Fruit fly (Drosophila melanogaster) whole organism, embryonic: ENCODE measurements around the gene hng2.

ENCODE experiments used
- Blimp-1 ChIP-seq: fragments of 200-800 bp; sonication (Bioruptor generic); optimal IDR thresholded peaks from 3 replicates; lab custom pipeline; 2018; ENCODE audit warnings: missing biosample characterization, missing genetic modification characterization, mild to moderate bottlenecking, moderate library complexity, missing genetic modification reagents
- CG12391 ChIP-seq: fragments of 200-800 bp; sonication (Bioruptor generic); optimal IDR thresholded peaks from 3 replicates; lab custom pipeline; 2018; ENCODE audit warnings: missing biosample characterization, mild to moderate bottlenecking, missing genetic modification characterization, moderate library complexity
- CG13287 ChIP-seq: fragments of 200-800 bp; sonication (Bioruptor generic); IDR thresholded peaks from 2 replicates; pipeline ENCODE4 v1.3.6; 2022; ENCODE audit warnings: missing biosample characterization, missing genetic modification characterization; ENCODE audit not compliant: partially characterized antibody
- CG13894 ChIP-seq: fragments of 200-800 bp; sonication (Bioruptor generic); optimal IDR thresholded peaks from 3 replicates; lab custom pipeline; 2018; ENCODE audit warnings: missing biosample characterization, mild to moderate bottlenecking, missing genetic modification characterization, moderate library complexity
- CG15269 ChIP-seq: fragments of 200-800 bp; sonication (Bioruptor generic); optimal IDR thresholded peaks from 2 replicates; lab custom pipeline; 2018; ENCODE audit warnings: missing biosample characterization, mild to moderate bottlenecking, missing genetic modification characterization, moderate library complexity
- CG16813 ChIP-seq: fragments of 200-800 bp; sonication (Bioruptor generic); IDR thresholded peaks from 3 replicates; pipeline ENCODE4 v1.3.6; 2022; ENCODE audit warnings: missing biosample characterization, missing genetic modification characterization; ENCODE audit not compliant: partially characterized antibody
- CG2129 ChIP-seq: fragments of 200-800 bp; sonication (Bioruptor generic); IDR thresholded peaks from 2 replicates; pipeline ENCODE4 v1.3.6; 2022; ENCODE audit warnings: missing biosample characterization, missing genetic modification characterization; ENCODE audit not compliant: partially characterized antibody
- CG8290 ChIP-seq, 3 experiments: fragments of 200-800 bp; sonication (Bioruptor generic); optimal IDR thresholded peaks; 2 replicates each; lab custom pipeline; 2016 to 2019; ENCODE audit warnings: missing biosample characterization in 3 of 3, missing genetic modification characterization in 3 of 3, mild to moderate bottlenecking in 2 of 3, moderate library complexity in 1 of 3
- Drgx ChIP-seq: fragments of 200-800 bp; sonication (Bioruptor generic); IDR thresholded peaks from 2 replicates; pipeline ENCODE4 v1.3.6; 2022; ENCODE audit warnings: missing biosample characterization, missing genetic modification characterization
- Ets65A ChIP-seq: fragments of 200-800 bp; sonication (Bioruptor generic); peaks from one replicate; lab custom pipeline; 2016; ENCODE audit warnings: missing biosample characterization, missing genetic modification characterization
- Gug ChIP-seq: fragments of 200-800 bp; sonication (Bioruptor generic); IDR thresholded peaks from 4 replicates; pipeline ENCODE4 v1.3.6; 2022; ENCODE audit warnings: missing biosample characterization, missing genetic modification characterization
- HLHmδ ChIP-seq: fragments of 200-800 bp; sonication (Bioruptor generic); optimal IDR thresholded peaks from 2 replicates; lab custom pipeline; 2018; ENCODE audit warnings: missing biosample characterization, mild to moderate bottlenecking, missing genetic modification characterization, moderate library complexity
- Hr51 ChIP-seq, 2 experiments: fragments of 200-800 bp; sonication (Bioruptor generic); optimal IDR thresholded peaks; 2 replicates in 1 of 2; 3 replicates in 1 of 2; lab custom pipeline; 2016 to 2018; ENCODE audit warnings: missing biosample characterization in 2 of 2, missing genetic modification characterization in 2 of 2, mild to moderate bottlenecking in 1 of 2, moderate library complexity in 1 of 2
- Hr78 ChIP-seq, 2 experiments: fragments of 200-800 bp in 1 of 2; fragments of >200 bp in 1 of 2; sonication (Bioruptor generic) in 1 of 2; optimal IDR thresholded peaks; 2 replicates each; lab custom pipeline; 2017 to 2019; ENCODE audit warnings: missing biosample characterization in 2 of 2, missing genetic modification characterization in 2 of 2, mild to moderate bottlenecking in 1 of 2, moderate library complexity in 1 of 2
- Pdp1 ChIP-seq, 2 experiments: fragments of 200-800 bp; sonication (Bioruptor generic); optimal IDR thresholded peaks; 3 replicates each; lab custom pipeline; 2016; ENCODE audit warnings: missing biosample characterization in 2 of 2, missing genetic modification characterization in 2 of 2, mild to moderate bottlenecking in 1 of 2, moderate library complexity in 1 of 2
- bsh ChIP-seq, 2 experiments: fragments of 200-800 bp; sonication (Bioruptor generic); optimal IDR thresholded peaks; 2 replicates each; lab custom pipeline; 2017 to 2018; ENCODE audit warnings: mild to moderate bottlenecking in 2 of 2, missing biosample characterization in 2 of 2, missing genetic modification characterization in 2 of 2, moderate library complexity in 1 of 2
- cad ChIP-seq: fragments of >200 bp; optimal IDR thresholded peaks from 2 replicates; lab custom pipeline; 2017; ENCODE audit warnings: missing biosample characterization, missing genetic modification characterization
- cg ChIP-seq: fragments of 200-800 bp; sonication (Bioruptor generic); optimal IDR thresholded peaks from 3 replicates; lab custom pipeline; 2019; ENCODE audit warnings: missing biosample characterization, mild to moderate bottlenecking, missing genetic modification characterization, moderate library complexity
- chinmo ChIP-seq: fragments of 200-800 bp; sonication (Bioruptor generic); IDR thresholded peaks from 4 replicates; pipeline ENCODE4 v1.3.6; 2022; ENCODE audit warnings: missing biosample characterization, missing genetic modification characterization; ENCODE audit not compliant: partially characterized antibody
- corto ChIP-seq: fragments of 200-800 bp; sonication (Bioruptor generic); optimal IDR thresholded peaks from 2 replicates; lab custom pipeline; 2016; ENCODE audit warnings: missing biosample characterization, mild to moderate bottlenecking, missing genetic modification characterization, moderate library complexity
- crc ChIP-seq: fragments of 200-800 bp; sonication (Bioruptor generic); optimal IDR thresholded peaks from 2 replicates; lab custom pipeline; 2016; ENCODE audit warnings: missing biosample characterization, missing genetic modification characterization
- crol ChIP-seq: fragments of 200-800 bp; sonication (Bioruptor generic); IDR thresholded peaks from 2 replicates; pipeline ENCODE4 v1.3.6; 2022; ENCODE audit warnings: missing biosample characterization, missing genetic modification characterization
- dpn ChIP-seq, 2 experiments: fragments of 200-800 bp; sonication (Bioruptor generic); optimal IDR thresholded peaks; 3 replicates each; lab custom pipeline; 2016; ENCODE audit warnings: missing biosample characterization in 2 of 2, missing genetic modification characterization in 2 of 2
- gcm ChIP-seq: fragments of 200-800 bp; sonication (Bioruptor generic); optimal IDR thresholded peaks from 2 replicates; lab custom pipeline; 2019; ENCODE audit warnings: missing biosample characterization, mild to moderate bottlenecking, missing genetic modification characterization, moderate library complexity
- gem ChIP-seq: fragments of 200-800 bp; sonication (Bioruptor generic); optimal IDR thresholded peaks from 2 replicates; lab custom pipeline; 2019; ENCODE audit warnings: missing biosample characterization, mild to moderate bottlenecking, missing genetic modification characterization, moderate library complexity
- grau ChIP-seq: fragments of 200-800 bp; optimal IDR thresholded peaks from 3 replicates; lab custom pipeline; 2019; ENCODE audit warnings: missing biosample characterization, mild to moderate bottlenecking, missing genetic modification characterization, moderate library complexity
- grn ChIP-seq: fragments of 200-800 bp; sonication (Bioruptor generic); optimal IDR thresholded peaks from 3 replicates; lab custom pipeline; 2017; ENCODE audit warnings: missing biosample characterization, missing genetic modification characterization
- kni ChIP-seq: fragments of 200-800 bp; sonication (Bioruptor generic); optimal IDR thresholded peaks from 3 replicates; lab custom pipeline; 2017; ENCODE audit warnings: mild to moderate bottlenecking, missing biosample characterization, missing genetic modification reagents, missing genetic modification characterization
- lbe ChIP-seq: fragments of 200-800 bp; sonication (Bioruptor generic); optimal IDR thresholded peaks from 2 replicates; lab custom pipeline; 2016; ENCODE audit warnings: missing biosample characterization, mild to moderate bottlenecking, missing genetic modification characterization
- nom ChIP-seq: fragments of 200-800 bp; sonication (Bioruptor generic); optimal IDR thresholded peaks from 2 replicates; lab custom pipeline; 2017; ENCODE audit warnings: missing biosample characterization, missing genetic modification characterization, mild to moderate bottlenecking, moderate library complexity, missing genetic modification reagents
- pros ChIP-seq: fragments of 200-800 bp; sonication (Bioruptor generic); optimal IDR thresholded peaks from 3 replicates; lab custom pipeline; 2019; ENCODE audit warnings: missing biosample characterization, mild to moderate bottlenecking, missing genetic modification characterization, moderate library complexity
- sd ChIP-seq: fragments of 200-800 bp; sonication (Bioruptor generic); optimal IDR thresholded peaks from 3 replicates; lab custom pipeline; 2018; ENCODE audit warnings: missing biosample characterization, mild to moderate bottlenecking, missing genetic modification characterization, moderate library complexity
- sens ChIP-seq: fragments of 200-800 bp; sonication (Bioruptor generic); peaks from one replicate; lab custom pipeline; 2016; ENCODE audit warnings: missing biosample characterization, missing genetic modification characterization
- sqz ChIP-seq: fragments of 200-800 bp; sonication (Bioruptor generic); optimal IDR thresholded peaks from 3 replicates; lab custom pipeline; 2018; ENCODE audit warnings: missing biosample characterization, mild to moderate bottlenecking, missing genetic modification characterization
- vfl ChIP-seq: fragments of 200-800 bp; sonication (Bioruptor generic); optimal IDR thresholded peaks from 2 replicates; lab custom pipeline; 2016; ENCODE audit warnings: missing biosample characterization, missing genetic modification characterization
- z ChIP-seq: fragments of 200-800 bp; sonication (Bioruptor generic); IDR thresholded peaks from 3 replicates; pipeline ENCODE4 v1.3.6; 2022; ENCODE audit warnings: missing biosample characterization, missing genetic modification characterization

hng2 gene

dm6 chr3R:8853197-8853596 is 47.1 kb downstream of the hng2 start:
- TF ChIP-seq sd (tag; lab: Kevin White, UChicago) (peak; percentile 74), gem (tag; lab: Kevin White, UChicago) (peak; percentile 19), crc (GFP tag; lab: Kevin White, UChicago) (no peak), Drgx (GFP tag; lab: Robert Waterston, UW) (peak; percentile 59), grau (tag; lab: Kevin White, UChicago) (peak; percentile 16), dpn (GFP tag; optimal IDR thresholded peaks at IDR 0.05; lab: Kevin White, UChicago) (no peak), CG16813 (GFP tag; lab: Robert Waterston, UW) (no peak)

- peak; percentile 53 for TF ChIP-seq sens (GFP tag; lab: Kevin White, UChicago)
- TF ChIP-seq CG8290 (GFP tag; optimal IDR thresholded peaks at IDR 0.05; lab: Kevin White, UChicago): no peak
- TF ChIP-seq CG8290 (tag; optimal IDR thresholded peaks at IDR 0.05; lab: Kevin White, UChicago): no peak
- no peak for TF ChIP-seq CG12391 (tag; lab: Kevin White, UChicago)
- no peak for TF ChIP-seq Hr51 (GFP tag; optimal IDR thresholded peaks at IDR 0.05; lab: Kevin White, UChicago)
- TF ChIP-seq CG13287 (GFP tag; lab: Robert Waterston, UW): no peak
- TF ChIP-seq Ets65A: peak; percentile 28
Observed at dm6 chr3R:8853706-8854105, 47.6 kb downstream of the hng2 start.

- TF ChIP-seq kni (GFP tag; lab: Kevin White, UChicago) (peak; percentile 79), z (GFP tag; lab: Robert Waterston, UW) (peak; percentile 93), HLHmδ (GFP tag; lab: Kevin White, UChicago) (no peak), Pdp1 (GFP tag; optimal IDR thresholded peaks at IDR 0.05; lab: Kevin White, UChicago) (no peak), corto (GFP tag; lab: Kevin White, UChicago) (peak; percentile 13), crol (GFP tag; lab: Robert Waterston, UW) (0 out of 2 replicates have a peak, but pooled peaks have one; percentile 14), chinmo (GFP tag; lab: Robert Waterston, UW) (0 out of 4 replicates have a peak, but pooled peaks have one; percentile 55), grn (GFP tag; lab: Kevin White, UChicago) (peak; percentile 37), sqz (GFP tag; lab: Kevin White, UChicago) (peak; percentile 52), vfl (no peak), cg (GFP tag; lab: Kevin White, UChicago) (peak; percentile 55), pros (peak; percentile 45), bsh (GFP tag; optimal IDR thresholded peaks at IDR 0.05; lab: Kevin White, UChicago) (peak in 1 of 2 experiments; percentile 48), Hr78 (GFP tag; optimal IDR thresholded peaks at IDR 0.05; lab: Kevin White, UChicago) (peak in 1 of 2 experiments; percentile 69), CG2129 (no peak), Blimp-1 (peak; percentile 76), cad (GFP tag; lab: Kevin White, UChicago) (peak; percentile 63), CG13894 (tag; lab: Kevin White, UChicago) (peak; percentile 47), gcm (GFP tag; lab: Kevin White, UChicago) (peak; percentile 70), CG15269 (peak; percentile 58), nom (GFP tag; lab: Kevin White, UChicago) (peak; percentile 88), sens (GFP tag; lab: Kevin White, UChicago) (peak; percentile 36), Gug (GFP tag; lab: Robert Waterston, UW) (no peak), lbe (GFP tag; lab: Kevin White, UChicago) (peak; percentile 24)
Observed at dm6 chr3R:8854619-8855206, 48.6 kb downstream of the hng2 start.
